Worm (Caenorhabditis elegans): Measurements from ENCODE around the gene T16G1.18.
A peak's percentile ranks its signal among the peaks of the same experiment; 100 is the strongest.

T16G1.18 gene

DNA sequence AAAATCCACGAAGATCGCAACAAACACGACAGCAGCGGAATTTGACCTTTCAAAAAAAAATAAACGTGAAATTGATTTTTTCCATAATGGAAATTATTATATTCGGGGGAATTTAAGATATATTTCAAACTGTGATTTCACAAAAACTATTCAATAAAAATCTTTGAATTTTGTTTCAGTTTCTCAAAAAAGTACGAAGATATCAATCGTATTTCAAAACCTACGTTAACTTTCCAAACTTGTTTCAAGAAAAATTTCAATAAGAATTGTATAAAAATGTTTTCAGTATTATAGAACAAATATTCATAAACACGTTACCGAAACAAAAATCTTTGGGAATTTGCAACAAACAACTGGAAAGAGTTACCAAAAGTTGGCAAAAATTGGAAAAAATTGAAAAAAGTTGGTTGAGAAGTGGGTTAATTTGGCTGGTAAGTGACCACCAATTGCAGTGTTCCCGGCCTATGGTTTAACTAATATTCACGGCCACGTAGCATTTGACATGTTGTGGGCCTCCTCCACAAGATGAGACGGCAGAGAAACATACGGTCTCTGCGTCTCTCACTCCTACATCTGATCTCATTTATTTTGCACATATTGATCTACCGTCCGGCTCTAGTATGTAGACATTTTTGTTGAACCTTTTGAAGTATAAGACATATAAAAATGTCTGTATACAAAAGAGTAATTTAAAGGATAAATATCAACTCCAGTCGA, at the start of gene T16G1.18, which contains the start of gene T16G1.9 (continued):
- no peak for TF ChIP-seq ccch-3 (GFP tag; optimal IDR thresholded peaks at IDR 0.05)
- TF ChIP-seq dox-1 (GFP tag; IDR thresholded peaks at IDR 0.05) = peak; percentile 37; the same call in 1 of the 2 replicates
- no peak for TF ChIP-seq tlf-1 (GFP tag; optimal IDR thresholded peaks at IDR 0.05)
- TF ChIP-seq ceh-40 (GFP tag; IDR thresholded peaks at IDR 0.05) = no peak
- no peak for TF ChIP-seq B0035.1 (tag; optimal IDR thresholded peaks at IDR 0.05)
- no peak for TF ChIP-seq madf-10 (tag; optimal IDR thresholded peaks at IDR 0.05)
- no peak for TF ChIP-seq mel-28 (tag; optimal IDR thresholded peaks at IDR 0.05; ENCODE audit: borderline replicate concordance)
- TF ChIP-seq ztf-6 (GFP tag; IDR thresholded peaks at IDR 0.05) = no peak
- TF ChIP-seq F22D6.2 (tag; optimal IDR thresholded peaks at IDR 0.05) = no peak
- no peak for TF ChIP-seq ztf-18 (tag; optimal IDR thresholded peaks at IDR 0.05)
- no peak for TF ChIP-seq snpc-4 (GFP tag; optimal IDR thresholded peaks at IDR 0.05)
- TF ChIP-seq snpc-4 (tag; optimal IDR thresholded peaks at IDR 0.05) = peak in 1 of 4 experiments; percentile 33
- TF ChIP-seq tbp1 (GFP tag; optimal IDR thresholded peaks at IDR 0.05) = no peak
- no peak for TF ChIP-seq Y53F4B.3 (GFP tag; IDR thresholded peaks at IDR 0.05)
- no peak for TF ChIP-seq ztf-25 (GFP tag; IDR thresholded peaks at IDR 0.05)
- TF ChIP-seq nhr-120 (GFP tag; IDR thresholded peaks at IDR 0.05) = no peak
- TF ChIP-seq tbx-9 (tag; optimal IDR thresholded peaks at IDR 0.05; ENCODE audit: borderline replicate concordance) = no peak
- no peak for TF ChIP-seq C17E4.6 (GFP tag; IDR thresholded peaks at IDR 0.05)
- peak; percentile 86 to 92 for TF ChIP-seq let-607 (tag; optimal IDR thresholded peaks at IDR 0.05)
- TF ChIP-seq lin-40 (tag; optimal IDR thresholded peaks at IDR 0.05) = no peak
- TF ChIP-seq Y56A3A.18 (GFP tag; IDR thresholded peaks at IDR 0.05) = no peak
- TF ChIP-seq akir-1 (GFP tag; optimal IDR thresholded peaks at IDR 0.05) = no peak
- no peak for TF ChIP-seq sdz-38 (tag; optimal IDR thresholded peaks at IDR 0.05)
- TF ChIP-seq dpff-1 (tag; optimal IDR thresholded peaks at IDR 0.05) = no peak
- no peak for TF ChIP-seq repo-1 (tag; optimal IDR thresholded peaks at IDR 0.05)
- TF ChIP-seq K11D2.4 (GFP tag; IDR thresholded peaks at IDR 0.05) = no peak
- TF ChIP-seq lin-35 (GFP tag; optimal IDR thresholded peaks at IDR 0.05) = no peak
- TF ChIP-seq C06A6.2 (GFP tag; conservative IDR thresholded peaks at IDR 0.05) = no peak
- no peak for TF ChIP-seq Y67H2A.10 (GFP tag; conservative IDR thresholded peaks at IDR 0.05)
- TF ChIP-seq ceh-27 (GFP tag; optimal IDR thresholded peaks at IDR 0.05) = no peak
- no peak for TF ChIP-seq F23B12.7 (tag; optimal IDR thresholded peaks at IDR 0.05; ENCODE audit: insufficient read depth)
- no peak for TF ChIP-seq him-1 (tag; optimal IDR thresholded peaks at IDR 0.05)

DNA sequence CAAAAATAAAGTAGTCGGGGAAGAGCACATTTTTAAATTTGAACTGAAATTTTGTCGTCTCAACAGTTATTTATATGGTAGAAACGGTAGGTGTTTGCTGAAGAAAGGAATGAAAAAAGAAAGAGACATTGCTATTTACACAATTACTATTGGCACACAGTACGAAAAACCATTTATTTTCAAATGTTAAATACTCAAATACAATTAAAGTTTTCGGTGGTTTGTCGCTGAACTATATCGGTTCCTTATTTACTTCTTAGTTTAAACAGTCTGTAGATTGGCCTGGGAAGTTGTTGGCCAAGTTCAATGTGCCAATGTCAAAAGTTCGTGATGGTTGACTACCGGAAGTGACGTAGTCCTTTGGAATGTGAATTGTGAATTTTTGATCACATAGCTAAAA, 47.0 kb upstream of the T16G1.18 start, which contains the start of gene ttr-27:
Gene ttr-27, minus strand, starts transcription at position 45 of the 400 bp plus-strand sequence.
- TF ChIP-seq snpc-1.3 (tag; optimal IDR thresholded peaks at IDR 0.05; ENCODE audit: insufficient read depth) (no peak), gei-17 (GFP tag; optimal IDR thresholded peaks at IDR 0.05) (no peak), ceh-79 (tag; optimal IDR thresholded peaks at IDR 0.05) (no peak)

DNA sequence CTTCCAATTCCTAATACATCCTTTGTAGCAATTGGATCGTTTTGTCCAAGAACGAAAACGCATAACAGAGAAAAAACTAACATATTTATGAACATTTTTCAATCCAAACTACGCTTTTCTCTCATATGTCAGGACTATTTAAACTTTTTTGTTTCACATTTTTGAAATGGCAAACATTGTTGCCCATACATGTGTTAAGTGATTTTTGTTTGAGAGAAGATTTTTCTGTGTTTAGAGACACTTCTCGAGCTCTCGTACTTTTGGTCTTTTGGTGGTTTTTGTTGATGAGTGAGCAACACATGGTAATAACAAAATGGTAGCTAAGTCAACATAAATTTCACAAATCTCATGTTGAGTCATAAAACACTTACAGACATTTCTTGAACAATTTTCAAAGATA, 46.0 kb upstream of the T16G1.18 start, which contains the start of gene ttr-28:
Gene ttr-28, minus strand, starts transcription at position 101 of the 400 bp plus-strand sequence.
- no peak for TF ChIP-seq let-607 (tag; optimal IDR thresholded peaks at IDR 0.05)
- TF ChIP-seq snpc-1.3 (tag; optimal IDR thresholded peaks at IDR 0.05; ENCODE audit: insufficient read depth) = no peak
- TF ChIP-seq madf-6 (GFP tag; IDR thresholded peaks at IDR 0.05) = no peak
- TF ChIP-seq ceh-40 (GFP tag; IDR thresholded peaks at IDR 0.05) = no peak
- no peak for TF ChIP-seq zfh-2 (GFP tag; conservative IDR thresholded peaks at IDR 0.05)
- no peak for TF ChIP-seq rcor-1 (GFP tag; IDR thresholded peaks at IDR 0.05)
- TF ChIP-seq atf-7 (tag; optimal IDR thresholded peaks at IDR 0.05) = no peak
- no peak for TF ChIP-seq ceh-58 (GFP tag; IDR thresholded peaks at IDR 0.05)
- no peak for TF ChIP-seq akir-1 (GFP tag; optimal IDR thresholded peaks at IDR 0.05)
- TF ChIP-seq madf-3 (GFP tag; IDR thresholded peaks at IDR 0.05) = no peak
- no peak for TF ChIP-seq F57C9.4 (tag; optimal IDR thresholded peaks at IDR 0.05)
- TF ChIP-seq cebp-2 (GFP tag; IDR thresholded peaks at IDR 0.05) = no peak
- TF ChIP-seq hlh-12 (tag; optimal IDR thresholded peaks at IDR 0.05) = no peak
- no peak for TF ChIP-seq tbx-9 (tag; optimal IDR thresholded peaks at IDR 0.05; ENCODE audit: borderline replicate concordance)
- no peak for TF ChIP-seq hlh-26 (GFP tag; conservative IDR thresholded peaks at IDR 0.05)
- no peak for TF ChIP-seq ztf-22 (GFP tag; optimal IDR thresholded peaks at IDR 0.05)
